Fruit fly (Drosophila melanogaster) whole organism, prepupa: ENCODE results near the gene CG14932.

ENCODE experiments used
- Blimp-1 ChIP-seq: fragments of 200-800 bp; sonication (Bioruptor generic); optimal IDR thresholded peaks from 3 replicates; lab custom pipeline; 2017; ENCODE audit warnings: missing biosample characterization, missing genetic modification characterization, mild to moderate bottlenecking, moderate library complexity, missing genetic modification reagents
- CG10631 ChIP-seq: fragments of 200-800 bp; sonication (Bioruptor generic); optimal IDR thresholded peaks from 2 replicates; lab custom pipeline; 2016; ENCODE audit warnings: missing biosample characterization, missing genetic modification characterization
- CG11902 ChIP-seq: fragments of 200-800 bp; sonication (Bioruptor generic); optimal IDR thresholded peaks from 3 replicates; lab custom pipeline; 2016; ENCODE audit warnings: missing biosample characterization, missing genetic modification characterization
- CG15336 ChIP-seq: fragments of 200-800 bp; sonication (Bioruptor generic); IDR thresholded peaks from 2 replicates; pipeline ENCODE4 v1.3.6; 2022; ENCODE audit warnings: missing biosample characterization, missing genetic modification characterization
- CG1621 ChIP-seq: fragments of 200-800 bp; sonication (Bioruptor generic); optimal IDR thresholded peaks from 3 replicates; lab custom pipeline; 2018; ENCODE audit warnings: missing biosample characterization, mild to moderate bottlenecking, missing genetic modification characterization
- CG3032 ChIP-seq: fragments of 200-800 bp; optimal IDR thresholded peaks from 2 replicates; lab custom pipeline; 2019; ENCODE audit warnings: missing biosample characterization, mild to moderate bottlenecking, missing genetic modification characterization, moderate library complexity
- CG31627 ChIP-seq: fragments of 200-800 bp; sonication (Bioruptor generic); optimal IDR thresholded peaks from 3 replicates; lab custom pipeline; 2016; ENCODE audit warnings: missing biosample characterization, missing genetic modification characterization
- CG32006 ChIP-seq: fragments of 200-800 bp; sonication (Bioruptor generic); optimal IDR thresholded peaks from 3 replicates; lab custom pipeline; 2017; ENCODE audit warnings: missing biosample characterization, mild to moderate bottlenecking, missing genetic modification characterization
- CG34406 ChIP-seq: fragments of 200-800 bp; sonication (Bioruptor generic); optimal IDR thresholded peaks from 3 replicates; lab custom pipeline; 2016; ENCODE audit warnings: missing biosample characterization, missing genetic modification characterization
- CG3919 ChIP-seq: fragments of 200-800 bp; sonication (Bioruptor generic); optimal IDR thresholded peaks from 3 replicates; lab custom pipeline; 2016; ENCODE audit warnings: missing biosample characterization, missing genetic modification characterization
- CG6163 ChIP-seq: fragments of 200-800 bp; sonication (Bioruptor generic); IDR thresholded peaks from 3 replicates; pipeline ENCODE4 v1.3.6; 2022; ENCODE audit warnings: missing biosample characterization, missing genetic modification characterization
- CG6276 ChIP-seq: fragments of 200-800 bp; sonication (Bioruptor generic); optimal IDR thresholded peaks from 2 replicates; lab custom pipeline; 2017; ENCODE audit warnings: missing biosample characterization, mild to moderate bottlenecking, missing genetic modification characterization
- CG6808 ChIP-seq: fragments of 200-800 bp; sonication (Bioruptor generic); optimal IDR thresholded peaks from 3 replicates; lab custom pipeline; 2017; ENCODE audit warnings: missing biosample characterization, missing genetic modification characterization, mild to moderate bottlenecking, moderate library complexity, missing genetic modification reagents
- CG6854 ChIP-seq: fragments of 200-800 bp; sonication (Bioruptor generic); optimal IDR thresholded peaks from 2 replicates; lab custom pipeline; 2017; ENCODE audit warnings: missing biosample characterization, mild to moderate bottlenecking, missing genetic modification characterization
- CG7368 ChIP-seq: fragments of 200-800 bp; sonication (Bioruptor generic); optimal IDR thresholded peaks from 3 replicates; lab custom pipeline; 2016; ENCODE audit warnings: missing biosample characterization, missing genetic modification characterization
- CG8119 ChIP-seq: fragments of 200-800 bp; sonication (Bioruptor generic); IDR thresholded peaks from 3 replicates; pipeline ENCODE4 v1.3.6; 2022; ENCODE audit warnings: missing biosample characterization, missing genetic modification characterization
- CG8632 ChIP-seq: fragments of 200-800 bp; sonication (Bioruptor generic); optimal IDR thresholded peaks from 3 replicates; lab custom pipeline; 2016; ENCODE audit warnings: missing biosample characterization, missing genetic modification characterization
- CG9139 ChIP-seq: fragments of 200-800 bp; sonication (Bioruptor generic); optimal IDR thresholded peaks from 3 replicates; lab custom pipeline; 2017; ENCODE audit warnings: missing biosample characterization, mild to moderate bottlenecking, missing genetic modification characterization
- Eip75B ChIP-seq: fragments of 200-800 bp; sonication (Bioruptor generic); optimal IDR thresholded peaks from 3 replicates; lab custom pipeline; 2016; ENCODE audit warnings: missing biosample characterization, missing genetic modification characterization
- Eip78C ChIP-seq: fragments of 200-800 bp; sonication (Bioruptor generic); peaks from one replicate; lab custom pipeline; 2016; ENCODE audit warnings: missing biosample characterization, missing genetic modification characterization
- Eip93F ChIP-seq: fragments of 200-800 bp; sonication (Bioruptor generic); optimal IDR thresholded peaks from 2 replicates; lab custom pipeline; 2016; ENCODE audit warnings: missing biosample characterization, mild to moderate bottlenecking, missing genetic modification characterization
- Ets96B ChIP-seq: fragments of 200-800 bp; optimal IDR thresholded peaks from 2 replicates; lab custom pipeline; 2019; ENCODE audit warnings: missing biosample characterization, mild to moderate bottlenecking, missing genetic modification characterization, moderate library complexity
- Hr39 ChIP-seq: fragments of 200-800 bp; sonication (Bioruptor generic); optimal IDR thresholded peaks from 2 replicates; lab custom pipeline; 2016; ENCODE audit warnings: missing biosample characterization, missing genetic modification characterization
- Hr4 ChIP-seq: fragments of 200-800 bp; sonication (Bioruptor generic); optimal IDR thresholded peaks from 3 replicates; lab custom pipeline; 2016; ENCODE audit warnings: missing biosample characterization, missing genetic modification characterization
- Lpt ChIP-seq: fragments of 200-800 bp; sonication (Bioruptor generic); optimal IDR thresholded peaks from 3 replicates; lab custom pipeline; 2016; ENCODE audit warnings: missing biosample characterization, missing genetic modification characterization
- Sox102F ChIP-seq: fragments of 200-800 bp; sonication (Bioruptor generic); optimal IDR thresholded peaks from 2 replicates; lab custom pipeline; 2016; ENCODE audit warnings: missing biosample characterization, mild to moderate bottlenecking, missing genetic modification characterization
- Sox14 ChIP-seq: fragments of 200-800 bp; sonication (Bioruptor generic); optimal IDR thresholded peaks from 3 replicates; lab custom pipeline; 2016; ENCODE audit warnings: missing biosample characterization, missing genetic modification characterization
- Sox15 ChIP-seq: fragments of 200-800 bp; sonication (Bioruptor generic); optimal IDR thresholded peaks from 3 replicates; lab custom pipeline; 2016; ENCODE audit warnings: missing biosample characterization, missing genetic modification characterization
- achi ChIP-seq: fragments of 200-800 bp; sonication (Bioruptor generic); optimal IDR thresholded peaks from 3 replicates; lab custom pipeline; 2016; ENCODE audit warnings: missing biosample characterization, missing genetic modification characterization
- acj6 ChIP-seq: fragments of 200-800 bp; sonication (Bioruptor generic); optimal IDR thresholded peaks from 3 replicates; lab custom pipeline; 2016; ENCODE audit warnings: missing biosample characterization, missing genetic modification characterization
- cyc ChIP-seq: fragments of 200-800 bp; sonication (Bioruptor generic); optimal IDR thresholded peaks from 3 replicates; lab custom pipeline; 2016; ENCODE audit warnings: missing biosample characterization, missing genetic modification characterization
- dac ChIP-seq: fragments of 200-800 bp; sonication (Bioruptor generic); optimal IDR thresholded peaks from 2 replicates; lab custom pipeline; 2017; ENCODE audit warnings: missing biosample characterization, mild to moderate bottlenecking, missing genetic modification characterization
- dsx ChIP-seq: fragments of 200-800 bp; optimal IDR thresholded peaks from 3 replicates; lab custom pipeline; 2019; ENCODE audit warnings: missing biosample characterization, mild to moderate bottlenecking, missing genetic modification characterization, moderate library complexity; ENCODE audit not compliant: poor library complexity, severe bottlenecking
- eg ChIP-seq: fragments of 200-800 bp; sonication (Bioruptor generic); IDR thresholded peaks from 3 replicates; pipeline ENCODE4 v1.3.6; 2022; ENCODE audit warnings: missing biosample characterization, missing genetic modification characterization
- esn ChIP-seq: fragments of 200-800 bp; sonication (Bioruptor generic); optimal IDR thresholded peaks from 2 replicates; lab custom pipeline; 2016; ENCODE audit warnings: missing biosample characterization, mild to moderate bottlenecking, missing genetic modification characterization, moderate library complexity
- fd85E ChIP-seq: fragments of 200-800 bp; sonication (Bioruptor generic); optimal IDR thresholded peaks from 3 replicates; lab custom pipeline; 2016; ENCODE audit warnings: missing biosample characterization, missing genetic modification characterization
- lz ChIP-seq: fragments of 200-800 bp; sonication (Bioruptor generic); optimal IDR thresholded peaks from 3 replicates; lab custom pipeline; 2016; ENCODE audit warnings: missing biosample characterization, missing genetic modification characterization
- net ChIP-seq: fragments of 200-800 bp; sonication (Bioruptor generic); optimal IDR thresholded peaks from 3 replicates; lab custom pipeline; 2016; ENCODE audit warnings: missing biosample characterization, missing genetic modification characterization
- salr ChIP-seq, 2 experiments: fragments of 200-800 bp; sonication (Bioruptor generic); optimal IDR thresholded peaks; 3 replicates each; lab custom pipeline; 2016 to 2018; ENCODE audit warnings: missing biosample characterization in 2 of 2, missing genetic modification characterization in 2 of 2, mild to moderate bottlenecking in 1 of 2
- spab ChIP-seq: fragments of 200-800 bp; sonication (Bioruptor generic); optimal IDR thresholded peaks from 2 replicates; lab custom pipeline; 2017; ENCODE audit warnings: missing biosample characterization, mild to moderate bottlenecking, missing genetic modification characterization, missing genetic modification reagents
- svp ChIP-seq: fragments of 200-800 bp; sonication (Bioruptor generic); peaks from one replicate; lab custom pipeline; 2016; ENCODE audit warnings: missing biosample characterization, missing genetic modification characterization
- topi ChIP-seq: fragments of 200-800 bp; sonication (Bioruptor generic); optimal IDR thresholded peaks from 3 replicates; lab custom pipeline; 2016; ENCODE audit warnings: missing biosample characterization, missing genetic modification characterization

The CG14932 gene

DNA sequence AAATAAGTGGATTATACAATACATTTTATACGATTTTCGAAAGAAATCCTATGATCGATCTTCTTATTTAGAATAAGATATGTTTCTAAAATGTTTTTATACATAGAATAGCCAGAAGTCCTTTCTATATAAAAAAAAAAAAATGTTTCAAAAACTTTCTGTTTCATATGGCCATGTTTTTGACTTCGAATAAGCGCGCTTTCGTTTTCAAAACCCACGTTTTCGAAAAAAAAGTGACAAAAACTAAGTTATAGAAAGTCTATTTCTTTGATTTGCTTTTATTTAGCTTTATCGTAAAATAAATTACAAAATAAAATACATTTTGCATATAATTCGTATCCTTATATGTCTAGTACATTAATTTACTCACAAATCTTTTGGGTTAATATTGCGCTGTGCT, 20.1 kb downstream of the CG14932 start:
- TF ChIP-seq CG32006 (GFP tag; lab: Kevin White, UChicago), result no peak
- no peak for TF ChIP-seq Lpt (GFP tag; lab: Kevin White, UChicago)
- TF ChIP-seq CG10631 (GFP tag; lab: Kevin White, UChicago), result no peak
- TF ChIP-seq CG8119 (GFP tag; lab: Robert Waterston, UW), result no peak
- no peak for TF ChIP-seq Ets96B (tag; lab: Kevin White, UChicago)
- no peak for TF ChIP-seq CG6854
- TF ChIP-seq CG1621 (tag; lab: Kevin White, UChicago), result no peak
- TF ChIP-seq, all 60 proteins: peak for 0

- TF ChIP-seq esn (GFP tag; lab: Kevin White, UChicago), result no peak
- no peak for TF ChIP-seq CG10631 (GFP tag; lab: Kevin White, UChicago)
- no peak for TF ChIP-seq eg
- no peak for TF ChIP-seq CG11902 (GFP tag; lab: Kevin White, UChicago)
- no peak for TF ChIP-seq CG6808
- TF ChIP-seq cyc (GFP tag; lab: Kevin White, UChicago), result no peak
- TF ChIP-seq CG32006 (GFP tag; lab: Kevin White, UChicago), result peak; percentile 40
- peak; percentile 82 for TF ChIP-seq Eip78C (GFP tag; lab: Kevin White, UChicago)
- no peak for TF ChIP-seq Eip93F (GFP tag; lab: Kevin White, UChicago)
- no peak for TF ChIP-seq salr (GFP tag; optimal IDR thresholded peaks at IDR 0.05; lab: Kevin White, UChicago)
- no peak for TF ChIP-seq Sox15 (GFP tag; lab: Kevin White, UChicago)
- TF ChIP-seq CG9139 (GFP tag; lab: Kevin White, UChicago), result no peak
- TF ChIP-seq CG3919 (GFP tag; lab: Kevin White, UChicago), result no peak
- TF ChIP-seq net (GFP tag; lab: Kevin White, UChicago), result no peak
- no peak for TF ChIP-seq Blimp-1 (GFP tag; lab: Kevin White, UChicago)
- no peak for TF ChIP-seq lz (GFP tag; lab: Kevin White, UChicago)
- TF ChIP-seq fd85E (GFP tag; lab: Kevin White, UChicago), result no peak
- TF ChIP-seq CG34406 (GFP tag; lab: Kevin White, UChicago), result no peak
- TF ChIP-seq Hr4, result peak; percentile 12
- TF ChIP-seq acj6, result no peak
These were observed 23.3 kb downstream of the CG14932 start for dm6 chr2L:11812781-11813664.

DNA sequence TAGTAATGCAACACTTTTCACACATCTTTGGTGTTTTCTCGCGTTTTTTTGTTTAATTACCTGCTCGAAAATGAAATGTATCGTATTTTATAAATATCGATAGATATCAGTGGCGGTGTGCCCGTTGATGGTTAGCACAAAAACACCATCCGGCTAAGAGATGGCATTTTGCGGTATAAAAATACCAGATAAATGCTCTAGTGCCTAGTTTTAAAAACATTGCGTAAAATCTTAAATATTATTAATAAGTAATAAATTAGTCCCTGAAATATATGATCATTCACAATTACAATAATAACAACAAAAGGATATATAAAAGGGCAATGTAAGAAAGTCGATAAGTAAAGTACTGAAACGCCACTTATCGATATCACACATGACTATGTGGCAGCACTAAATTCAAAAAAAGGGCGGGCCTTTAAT, 24.0 kb downstream of the CG14932 start, which contains the start of gene CycY:
Gene CycY (minus strand): TSS at position 116 of the 423 bp plus-strand sequence.
- TF ChIP-seq svp (GFP tag; lab: Kevin White, UChicago), result peak; percentile 45
- TF ChIP-seq Eip78C (GFP tag; lab: Kevin White, UChicago), result peak; percentile 71
- peak; percentile 5 for TF ChIP-seq Hr4
- no peak for TF ChIP-seq Eip75B (GFP tag; lab: Kevin White, UChicago)

- TF ChIP-seq CG6276 (GFP tag; lab: Kevin White, UChicago), result no peak
- TF ChIP-seq CG11902 (GFP tag; lab: Kevin White, UChicago), result no peak
- TF ChIP-seq CG8119 (GFP tag; lab: Robert Waterston, UW), result peak; percentile 27; the same call in 1 of the 3 replicates
- peak; percentile 23 for TF ChIP-seq CG8632
- TF ChIP-seq Sox102F (GFP tag; lab: Kevin White, UChicago), result no peak
- TF ChIP-seq Ets96B (tag; lab: Kevin White, UChicago), result peak; percentile 47
- TF ChIP-seq lz (GFP tag; lab: Kevin White, UChicago), result peak; percentile 38
- peak; percentile 25; the same call in 1 of the 2 replicates for TF ChIP-seq CG15336 (GFP tag; lab: Robert Waterston, UW)
- peak; percentile 62 for TF ChIP-seq achi (GFP tag; lab: Kevin White, UChicago)
- TF ChIP-seq CG31627, result peak; percentile 40
- no peak for TF ChIP-seq dac (GFP tag; lab: Kevin White, UChicago)
- TF ChIP-seq fd85E (GFP tag; lab: Kevin White, UChicago), result peak; percentile 20
- TF ChIP-seq CG6163 (GFP tag; lab: Robert Waterston, UW), result peak; percentile 86
- peak; percentile 94 for TF ChIP-seq Eip78C (GFP tag; lab: Kevin White, UChicago)
- TF ChIP-seq dsx (GFP tag; lab: Kevin White, UChicago), result peak; percentile 24
- TF ChIP-seq CG34406 (GFP tag; lab: Kevin White, UChicago), result peak; percentile 46
- TF ChIP-seq spab (GFP tag; lab: Kevin White, UChicago), result peak; percentile 75
- TF ChIP-seq net (GFP tag; lab: Kevin White, UChicago), result peak; percentile 59
- TF ChIP-seq CG3032 (tag; lab: Kevin White, UChicago), result peak; percentile 62
- TF ChIP-seq CG7368, result peak; percentile 79
- TF ChIP-seq cyc (GFP tag; lab: Kevin White, UChicago), result peak; percentile 59
- peak; percentile 13 for TF ChIP-seq svp (GFP tag; lab: Kevin White, UChicago)
- TF ChIP-seq Blimp-1 (GFP tag; lab: Kevin White, UChicago), result peak; percentile 25
- no peak for TF ChIP-seq Sox14
- no peak for TF ChIP-seq Hr39 (GFP tag; lab: Kevin White, UChicago)
- peak; percentile 50 for TF ChIP-seq acj6
- TF ChIP-seq topi, result peak; percentile 60
These were observed 26.7 kb downstream of the CG14932 start for dm6 chr2L:11816376-11816775.
